Fruit fly (Drosophila melanogaster) whole organism, embryonic: Measurements from ENCODE around the gene Gsc.
A peak's percentile ranks its signal among the peaks of the same experiment; 100 is the strongest.

Experiments used
- Antp ChIP-seq: fragments of 200-800 bp; sonication (Bioruptor generic); optimal IDR thresholded peaks from 3 replicates; lab custom pipeline; 2016; ENCODE audit warnings: missing biosample characterization, missing genetic modification characterization
- Asciz ChIP-seq: fragments of 200-800 bp; sonication (Bioruptor generic); optimal IDR thresholded peaks from 2 replicates; lab custom pipeline; 2017; ENCODE audit warnings: missing biosample characterization, mild to moderate bottlenecking, missing genetic modification characterization, missing genetic modification reagents
- CG10209 ChIP-seq: fragments of 200-800 bp; sonication (Bioruptor generic); optimal IDR thresholded peaks from 3 replicates; lab custom pipeline; 2017; ENCODE audit warnings: missing biosample characterization, mild to moderate bottlenecking, missing genetic modification characterization, missing genetic modification reagents
- CG10267 ChIP-seq: fragments of 200-800 bp; sonication (Bioruptor generic); optimal IDR thresholded peaks from 2 replicates; lab custom pipeline; 2018; ENCODE audit warnings: missing biosample characterization, mild to moderate bottlenecking, missing genetic modification characterization, moderate library complexity
- CG10321 ChIP-seq: fragments of 200-800 bp; sonication (Bioruptor generic); IDR thresholded peaks from 2 replicates; pipeline ENCODE4 v1.3.6; 2022; ENCODE audit warnings: missing biosample characterization, missing genetic modification characterization
- CG10654 ChIP-seq: fragments of 200-800 bp; sonication (Bioruptor generic); optimal IDR thresholded peaks from 2 replicates; lab custom pipeline; 2016; ENCODE audit warnings: missing biosample characterization, missing genetic modification characterization
- CG11093 ChIP-seq: fragments of 200-800 bp; sonication (Bioruptor generic); IDR thresholded peaks from 3 replicates; pipeline ENCODE4 v1.3.6; 2022; ENCODE audit warnings: missing biosample characterization, missing genetic modification characterization
- CG11504 ChIP-seq: fragments of 200-800 bp; sonication (Bioruptor generic); optimal IDR thresholded peaks from 3 replicates; lab custom pipeline; 2019; ENCODE audit warnings: missing biosample characterization, mild to moderate bottlenecking, missing genetic modification characterization, moderate library complexity
- CG12659 ChIP-seq: fragments of 200-800 bp; sonication (Bioruptor generic); optimal IDR thresholded peaks from 3 replicates; lab custom pipeline; 2017; ENCODE audit warnings: mild to moderate bottlenecking, missing biosample characterization, missing genetic modification reagents, missing genetic modification characterization
- CG13424 ChIP-seq: fragments of 200-800 bp; sonication (Bioruptor generic); optimal IDR thresholded peaks from 2 replicates; lab custom pipeline; 2019; ENCODE audit warnings: missing biosample characterization, mild to moderate bottlenecking, missing genetic modification characterization, moderate library complexity
- CG14667 ChIP-seq: fragments of 200-800 bp; sonication (Bioruptor generic); IDR thresholded peaks from 2 replicates; pipeline ENCODE4 v1.3.6; 2022; ENCODE audit warnings: missing biosample characterization, missing genetic modification characterization
- CG1603 ChIP-seq: fragments of 200-800 bp; sonication (Bioruptor generic); optimal IDR thresholded peaks from 2 replicates; lab custom pipeline; 2019; ENCODE audit warnings: missing biosample characterization, mild to moderate bottlenecking, missing genetic modification characterization, moderate library complexity
- CG17359 ChIP-seq: fragments of 200-800 bp; sonication (Bioruptor generic); optimal IDR thresholded peaks from 3 replicates; lab custom pipeline; 2018; ENCODE audit warnings: missing biosample characterization, mild to moderate bottlenecking, missing genetic modification characterization, moderate library complexity
- CG17361 ChIP-seq: fragments of 200-800 bp; sonication (Bioruptor generic); IDR thresholded peaks from 3 replicates; pipeline ENCODE4 v1.3.6; 2022; ENCODE audit warnings: missing biosample characterization, missing genetic modification characterization
- CG17802 ChIP-seq: fragments of 200-800 bp; sonication (Bioruptor generic); optimal IDR thresholded peaks from 2 replicates; lab custom pipeline; 2018; ENCODE audit warnings: missing biosample characterization, mild to moderate bottlenecking, missing genetic modification characterization, moderate library complexity
- CG2712 ChIP-seq: fragments of 200-800 bp; optimal IDR thresholded peaks from 3 replicates; lab custom pipeline; 2019; ENCODE audit warnings: missing biosample characterization, mild to moderate bottlenecking, missing genetic modification characterization, moderate library complexity
- CG31441 ChIP-seq: fragments of 200-800 bp; sonication (Bioruptor generic); IDR thresholded peaks from 2 replicates; pipeline ENCODE4 v1.3.6; 2022; ENCODE audit warnings: missing biosample characterization, missing genetic modification characterization
- CG3407 ChIP-seq: fragments of 200-800 bp; sonication (Bioruptor generic); optimal IDR thresholded peaks from 2 replicates; lab custom pipeline; 2018; ENCODE audit warnings: missing biosample characterization, mild to moderate bottlenecking, missing genetic modification characterization
- CG5953 ChIP-seq: fragments of 200-800 bp; sonication (Bioruptor generic); IDR thresholded peaks from 2 replicates; pipeline ENCODE4 v1.3.6; 2022; ENCODE audit warnings: missing biosample characterization, missing genetic modification characterization
- CG6689 ChIP-seq: fragments of 200-800 bp; sonication (Bioruptor generic); IDR thresholded peaks from 2 replicates; pipeline ENCODE4 v1.3.6; 2022; ENCODE audit warnings: missing biosample characterization, missing genetic modification characterization
- CG6791 ChIP-seq: fragments of 200-800 bp; sonication (Bioruptor generic); IDR thresholded peaks from 3 replicates; pipeline ENCODE4 v1.3.6; 2022; ENCODE audit warnings: missing biosample characterization, missing genetic modification characterization; ENCODE audit not compliant: partially characterized antibody
- CG7839 ChIP-seq: fragments of 200-800 bp; sonication (Bioruptor generic); optimal IDR thresholded peaks from 3 replicates; lab custom pipeline; 2018; ENCODE audit warnings: missing biosample characterization, mild to moderate bottlenecking, missing genetic modification characterization, moderate library complexity
- CHES-1-like ChIP-seq: fragments of 200-800 bp; sonication (Bioruptor generic); optimal IDR thresholded peaks from 2 replicates; lab custom pipeline; 2016; ENCODE audit warnings: missing biosample characterization, missing genetic modification characterization
- CrebB ChIP-seq: fragments of 200-800 bp; sonication (Bioruptor generic); optimal IDR thresholded peaks from 3 replicates; lab custom pipeline; 2018; ENCODE audit warnings: missing biosample characterization, mild to moderate bottlenecking, missing genetic modification characterization
- Dek ChIP-seq: fragments of 200-800 bp; sonication (Bioruptor generic); optimal IDR thresholded peaks from 3 replicates; lab custom pipeline; 2019; ENCODE audit warnings: missing biosample characterization, mild to moderate bottlenecking, missing genetic modification characterization, moderate library complexity
- Ets65A ChIP-seq: fragments of 200-800 bp; sonication (Bioruptor generic); peaks from one replicate; lab custom pipeline; 2016; ENCODE audit warnings: missing biosample characterization, missing genetic modification characterization
- Fer1 ChIP-seq: fragments of 200-800 bp; sonication (Bioruptor generic); optimal IDR thresholded peaks from 2 replicates; lab custom pipeline; 2017; ENCODE audit warnings: missing biosample characterization, mild to moderate bottlenecking, missing genetic modification characterization
- GATAe ChIP-seq: fragments of 200-800 bp; sonication (Bioruptor generic); conservative IDR thresholded peaks from 2 replicates; pipeline ENCODE4 v1.3.6; 2022; ENCODE audit warnings: missing biosample characterization, missing genetic modification characterization
- HLH3B ChIP-seq: fragments of 200-800 bp; sonication (Bioruptor generic); IDR thresholded peaks from 2 replicates; pipeline ENCODE4 v1.3.6; 2022; ENCODE audit warnings: missing biosample characterization, missing genetic modification characterization
- HmgD ChIP-seq: fragments of 200-800 bp; sonication (Bioruptor generic); optimal IDR thresholded peaks from 3 replicates; lab custom pipeline; 2016; ENCODE audit warnings: missing biosample characterization, missing genetic modification characterization
- Hr3 ChIP-seq: fragments of 200-800 bp; sonication (Bioruptor generic); optimal IDR thresholded peaks from 3 replicates; lab custom pipeline; 2016; ENCODE audit warnings: missing biosample characterization, missing genetic modification characterization
- Kr ChIP-seq: fragments of 200-800 bp; sonication (Bioruptor generic); optimal IDR thresholded peaks from 2 replicates; lab custom pipeline; 2017; ENCODE audit warnings: missing biosample characterization, mild to moderate bottlenecking, missing genetic modification characterization
- NFAT ChIP-seq: fragments of 200-800 bp; sonication (Bioruptor generic); IDR thresholded peaks from 2 replicates; pipeline ENCODE4 v1.3.6; 2022; ENCODE audit warnings: missing biosample characterization, missing genetic modification characterization
- ac ChIP-seq: fragments of 200-800 bp; sonication (Bioruptor generic); optimal IDR thresholded peaks from 3 replicates; lab custom pipeline; 2017; ENCODE audit warnings: missing biosample characterization, mild to moderate bottlenecking, missing genetic modification characterization
- bcd ChIP-seq: fragments of 200-800 bp; sonication (Bioruptor generic); optimal IDR thresholded peaks from 2 replicates; lab custom pipeline; 2017; ENCODE audit warnings: missing biosample characterization, mild to moderate bottlenecking, missing genetic modification characterization
- btn ChIP-seq: fragments of 200-800 bp; sonication (Bioruptor generic); optimal IDR thresholded peaks from 2 replicates; lab custom pipeline; 2016; ENCODE audit warnings: missing biosample characterization, missing genetic modification characterization
- cad ChIP-seq: fragments of >200 bp; optimal IDR thresholded peaks from 2 replicates; lab custom pipeline; 2017; ENCODE audit warnings: missing biosample characterization, missing genetic modification characterization
- dpn ChIP-seq, 2 experiments: fragments of 200-800 bp; sonication (Bioruptor generic); optimal IDR thresholded peaks; 3 replicates each; lab custom pipeline; 2016; ENCODE audit warnings: missing biosample characterization in 2 of 2, missing genetic modification characterization in 2 of 2
- fd96Cb ChIP-seq: fragments of 200-800 bp; sonication (Bioruptor generic); optimal IDR thresholded peaks from 2 replicates; lab custom pipeline; 2018; ENCODE audit warnings: missing biosample characterization, mild to moderate bottlenecking, missing genetic modification characterization, moderate library complexity
- gfzf ChIP-seq: fragments of 200-800 bp; sonication (Bioruptor generic); optimal IDR thresholded peaks from 2 replicates; lab custom pipeline; 2016; ENCODE audit warnings: missing biosample characterization, mild to moderate bottlenecking, missing genetic modification characterization, moderate library complexity
- gsb ChIP-seq: fragments of 200-800 bp; sonication (Bioruptor generic); IDR thresholded peaks from 2 replicates; pipeline ENCODE4 v1.3.6; 2022; ENCODE audit warnings: missing biosample characterization, missing genetic modification characterization
- gt ChIP-seq: fragments of 200-800 bp; sonication (Bioruptor generic); IDR thresholded peaks from 2 replicates; pipeline ENCODE4 v1.3.6; 2022; ENCODE audit warnings: missing biosample characterization, missing genetic modification characterization
- odd ChIP-seq: fragments of 200-800 bp; sonication (Bioruptor generic); optimal IDR thresholded peaks from 2 replicates; lab custom pipeline; 2017; ENCODE audit warnings: missing biosample characterization, mild to moderate bottlenecking, missing genetic modification characterization
- pita ChIP-seq: fragments of 200-800 bp; sonication (Bioruptor generic); optimal IDR thresholded peaks from 2 replicates; lab custom pipeline; 2017; ENCODE audit warnings: missing biosample characterization, mild to moderate bottlenecking, missing genetic modification characterization
- psq ChIP-seq: fragments of 200-800 bp; sonication (Bioruptor generic); optimal IDR thresholded peaks from 2 replicates; lab custom pipeline; 2017; ENCODE audit warnings: missing biosample characterization, missing genetic modification characterization
- run ChIP-seq: fragments of 200-800 bp; sonication (Bioruptor generic); optimal IDR thresholded peaks from 3 replicates; lab custom pipeline; 2018; ENCODE audit warnings: missing biosample characterization, mild to moderate bottlenecking, missing genetic modification characterization
- stc ChIP-seq: fragments of 200-800 bp; sonication (Bioruptor generic); IDR thresholded peaks from 2 replicates; pipeline ENCODE4 v1.3.6; 2022; ENCODE audit warnings: missing biosample characterization, missing genetic modification characterization
- tio ChIP-seq: fragments of 200-800 bp; sonication (Bioruptor generic); optimal IDR thresholded peaks from 2 replicates; lab custom pipeline; 2017; ENCODE audit warnings: missing biosample characterization, missing genetic modification characterization, inconsistent platforms
- tll ChIP-seq, 2 experiments: fragments of 200-800 bp in 1 of 2; fragments of >200 bp in 1 of 2; sonication (Bioruptor generic) in 1 of 2; optimal IDR thresholded peaks; 2 replicates each; lab custom pipeline; 2017 to 2019; ENCODE audit warnings: missing biosample characterization in 2 of 2, missing genetic modification characterization in 2 of 2, mild to moderate bottlenecking in 1 of 2, moderate library complexity in 1 of 2
- tup ChIP-seq: fragments of 200-800 bp; sonication (Bioruptor generic); optimal IDR thresholded peaks from 2 replicates; lab custom pipeline; 2016; ENCODE audit warnings: missing biosample characterization, mild to moderate bottlenecking, missing genetic modification characterization, moderate library complexity
- twi ChIP-seq: fragments of 200-800 bp; optimal IDR thresholded peaks from 2 replicates; lab custom pipeline; 2019; ENCODE audit warnings: missing biosample characterization, mild to moderate bottlenecking, missing genetic modification characterization, moderate library complexity

Gene Gsc

dm6 chr2L:606165-606564 is 11.7 kb upstream of the Gsc start (continued):
- TF ChIP-seq CG13424 (tag; lab: Kevin White, UChicago) = no peak
- no peak for TF ChIP-seq twi (tag; lab: Kevin White, UChicago)
- TF ChIP-seq tio = peak; percentile 36
- no peak for TF ChIP-seq psq
- peak; percentile 59 for TF ChIP-seq CG1603 (tag; lab: Kevin White, UChicago)
- no peak for TF ChIP-seq odd
- peak; percentile 12 for TF ChIP-seq Hr3
- peak; percentile 52 for TF ChIP-seq CG10267 (tag; lab: Kevin White, UChicago)
- no peak for TF ChIP-seq tll (GFP tag; optimal IDR thresholded peaks at IDR 0.05; lab: Kevin White, UChicago)
- peak; percentile 15 for TF ChIP-seq CHES-1-like (GFP tag; lab: Kevin White, UChicago)
- TF ChIP-seq Dek = no peak
- TF ChIP-seq CG6791 (GFP tag; lab: Robert Waterston, UW) = no peak
- TF ChIP-seq bcd (GFP tag; lab: Kevin White, UChicago) = no peak
- TF ChIP-seq CG10654 (GFP tag; lab: Kevin White, UChicago) = no peak
- TF ChIP-seq HLH3B (GFP tag; lab: Robert Waterston, UW) = 0 out of 2 replicates have a peak, but pooled peaks have one; percentile 15
- no peak for TF ChIP-seq Fer1 (GFP tag; lab: Kevin White, UChicago)
- TF ChIP-seq GATAe = no peak
- TF ChIP-seq pita (GFP tag; lab: Kevin White, UChicago) = no peak
- peak; percentile 45 for TF ChIP-seq fd96Cb
- no peak for TF ChIP-seq CG7839 (tag; lab: Kevin White, UChicago)
- TF ChIP-seq run (tag; lab: Kevin White, UChicago) = no peak
- peak; percentile 47; the same call in 2 of the 3 replicates for TF ChIP-seq CG17361 (GFP tag; lab: Robert Waterston, UW)
- peak; percentile 89 for TF ChIP-seq CG11504 (tag; lab: Kevin White, UChicago)
- TF ChIP-seq stc (GFP tag; lab: Robert Waterston, UW) = no peak
- TF ChIP-seq CG31441 (GFP tag; lab: Robert Waterston, UW) = peak; percentile 40; the same call in 1 of the 2 replicates
- TF ChIP-seq HmgD (GFP tag; lab: Kevin White, UChicago) = no peak
- no peak for TF ChIP-seq CG17802 (tag; lab: Kevin White, UChicago)
- TF ChIP-seq CG11093 (GFP tag; lab: Robert Waterston, UW) = no peak
- TF ChIP-seq CG2712 (tag; lab: Kevin White, UChicago) = peak; percentile 72
- no peak for TF ChIP-seq CG10209 (GFP tag; lab: Kevin White, UChicago)
- TF ChIP-seq Kr = no peak
- TF ChIP-seq dpn (GFP tag; optimal IDR thresholded peaks at IDR 0.05; lab: Kevin White, UChicago) = peak in 1 of 2 experiments; percentile 29
- no peak for TF ChIP-seq CG5953 (GFP tag; lab: Robert Waterston, UW)
- peak; percentile 42; the same call in 1 of the 2 replicates for TF ChIP-seq CG6689
- no peak for TF ChIP-seq CG17359 (tag; lab: Kevin White, UChicago)
- no peak for TF ChIP-seq gt
- no peak for TF ChIP-seq ac (GFP tag; lab: Kevin White, UChicago)
- peak; percentile 38 for TF ChIP-seq CG3407 (GFP tag; lab: Kevin White, UChicago)
- TF ChIP-seq CG12659 (GFP tag; lab: Kevin White, UChicago) = no peak
- no peak for TF ChIP-seq gfzf (GFP tag; lab: Kevin White, UChicago)
- no peak for TF ChIP-seq Antp (GFP tag; lab: Kevin White, UChicago)
- no peak for TF ChIP-seq Ets65A (GFP tag; lab: Kevin White, UChicago)
- TF ChIP-seq cad (GFP tag; lab: Kevin White, UChicago) = no peak
- TF ChIP-seq Asciz (GFP tag; lab: Kevin White, UChicago) = no peak
- no peak for TF ChIP-seq btn (GFP tag; lab: Kevin White, UChicago)
- TF ChIP-seq CG10321 (GFP tag; lab: Robert Waterston, UW) = no peak
- no peak for TF ChIP-seq NFAT (GFP tag; lab: Robert Waterston, UW)
- no peak for TF ChIP-seq CG14667 (GFP tag; lab: Robert Waterston, UW)
- no peak for TF ChIP-seq gsb (GFP tag; lab: Robert Waterston, UW)
- TF ChIP-seq tup (GFP tag; lab: Kevin White, UChicago) = no peak
- TF ChIP-seq CrebB (tag; lab: Kevin White, UChicago) = no peak
